Fruit fly (Drosophila melanogaster) Kc167 (cell line): Measurements from ENCODE around the gene CG5167.

Experiments
- Myc ChIP-seq: fragments of >200 bp; optimal IDR thresholded peaks from 2 replicates; lab custom pipeline; 2017; ENCODE audit warnings: missing external identifiers
- Sin3A ChIP-seq: fragments of >200 bp; optimal IDR thresholded peaks from 2 replicates; lab custom pipeline; 2018; ENCODE audit warnings: missing external identifiers
- h ChIP-seq: fragments of >200 bp; optimal IDR thresholded peaks from 3 replicates; lab custom pipeline; 2018; ENCODE audit warnings: missing external identifiers
- insv ChIP-seq: fragments of >200 bp; optimal IDR thresholded peaks from 3 replicates; lab custom pipeline; 2018; ENCODE audit warnings: missing external identifiers
- psq ChIP-seq: fragments of >200 bp; optimal IDR thresholded peaks from 2 replicates; lab custom pipeline; 2017; ENCODE audit warnings: missing external identifiers
- ttk ChIP-seq: sonication (Bioruptor generic); optimal IDR thresholded peaks from 2 replicates; lab custom pipeline; 2017; ENCODE audit warnings: missing external identifiers

DNA sequence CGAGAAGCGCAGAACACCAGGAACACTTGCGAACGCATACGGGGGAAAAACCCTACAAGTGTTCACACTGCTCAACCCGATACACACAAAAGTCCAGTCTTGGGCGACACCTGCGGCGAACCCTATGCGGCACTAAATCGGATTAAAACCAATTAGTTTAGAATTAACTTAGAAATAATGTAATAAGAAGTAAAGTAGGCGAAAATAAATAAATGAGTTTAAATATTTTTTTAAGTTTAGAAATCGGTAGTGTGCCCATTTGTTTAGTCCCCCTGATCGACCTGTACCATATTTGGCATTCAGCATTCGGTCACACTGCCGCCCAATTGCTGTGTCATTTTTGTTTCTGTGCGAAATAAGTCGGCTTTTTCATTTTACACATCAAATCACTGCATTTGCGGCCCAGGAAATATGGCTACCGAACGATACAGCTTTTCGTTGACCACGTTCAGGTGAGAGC is 24.7 kb downstream of the CG5167 start, which contains the start of gene Prosalpha2:
- TF ChIP-seq psq (lab: Kevin White, UChicago) (no peak), h (lab: Kevin White, UChicago) (no peak), ttk (no peak), Myc (no peak), insv (lab: Kevin White, UChicago) (no peak), Sin3A (lab: Kevin White, UChicago) (no peak)
